Worm (Caenorhabditis elegans): ENCODE data around the gene aldo-2.

DNA sequence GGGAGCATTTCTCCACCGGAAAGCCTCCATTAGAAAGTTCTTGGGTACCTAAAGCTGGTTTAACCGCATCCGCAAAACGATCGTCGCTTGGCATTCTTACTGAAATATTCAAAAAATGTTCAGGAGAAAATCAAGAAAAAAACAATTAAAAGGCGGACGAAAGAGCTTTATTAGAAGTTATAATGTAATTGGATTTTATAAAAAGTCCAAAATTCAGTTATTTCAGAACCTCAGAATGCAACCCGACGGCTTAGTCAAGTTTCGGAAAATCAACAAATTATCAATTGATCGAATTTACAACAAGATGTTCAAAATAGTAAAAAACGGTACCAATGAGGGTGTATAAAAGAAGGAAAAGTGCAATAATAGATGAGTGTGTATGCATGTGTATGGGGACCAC lies 19.5 kb upstream of the aldo-2 start, which contains the start of gene pxl-1:
- TF ChIP-seq nhr-28 (tag; optimal IDR thresholded peaks at IDR 0.05), result no peak
- TF ChIP-seq mdl-1 (tag; optimal IDR thresholded peaks at IDR 0.05), result no peak
- TF ChIP-seq pha-4 (tag; optimal IDR thresholded peaks at IDR 0.05), result no peak
- no peak for TF ChIP-seq ama-1 (optimal IDR thresholded peaks at IDR 0.05)
- TF ChIP-seq nhr-11 (tag; optimal IDR thresholded peaks at IDR 0.05), result no peak
- no peak for TF ChIP-seq tbx-2 (tag; optimal IDR thresholded peaks at IDR 0.05)
- no peak for TF ChIP-seq nhr-43 (tag; optimal IDR thresholded peaks at IDR 0.05; ENCODE audit: poor library complexity, severe bottlenecking)
- TF ChIP-seq ceh-82 (tag; optimal IDR thresholded peaks at IDR 0.05), result no peak
- no peak for TF ChIP-seq egl-5 (tag; optimal IDR thresholded peaks at IDR 0.05)
- no peak for TF ChIP-seq unc-62 (GFP tag; optimal IDR thresholded peaks at IDR 0.05)
- no peak for TF ChIP-seq daf-12 (tag; optimal IDR thresholded peaks at IDR 0.05)
- TF ChIP-seq ztf-11 (tag; optimal IDR thresholded peaks at IDR 0.05), result no peak
- no peak for TF ChIP-seq nhr-12 (tag; optimal IDR thresholded peaks at IDR 0.05)
- no peak for TF ChIP-seq fkh-2 (tag; optimal IDR thresholded peaks at IDR 0.05)

All from whole organism, L3 larva.